Worm (Caenorhabditis elegans): Measurements from ENCODE around the gene C09G5.14.

ce11 chrII:10737059-10737458 is 14.1 kb upstream of the C09G5.14 start, which contains the start of gene C52A11.3:
- TF ChIP-seq daf-12 (tag; optimal IDR thresholded peaks at IDR 0.05) (no peak), hif-1 (tag; optimal IDR thresholded peaks at IDR 0.05) (no peak), pha-4 (GFP tag; IDR thresholded peaks at IDR 0.05) (no peak), pha-4 (tag; optimal IDR thresholded peaks at IDR 0.05) (no peak), fos-1 (tag; optimal IDR thresholded peaks at IDR 0.05) (no peak), nhr-237 (tag; optimal IDR thresholded peaks at IDR 0.05) (no peak), dpl-1 (GFP tag; optimal IDR thresholded peaks at IDR 0.05) (no peak), R02D3.7 (tag; optimal IDR thresholded peaks at IDR 0.05) (no peak), ZK546.5 (tag; optimal IDR thresholded peaks at IDR 0.05) (no peak), ztf-11 (tag; optimal IDR thresholded peaks at IDR 0.05) (no peak), snpc-1.2 (GFP tag; IDR thresholded peaks at IDR 0.05) (no peak), skn-1 (tag; optimal IDR thresholded peaks at IDR 0.05) (no peak), nhr-77 (tag; optimal IDR thresholded peaks at IDR 0.05) (no peak)
